Fruit fly (Drosophila melanogaster): ENCODE measurements around the gene CG7900.

Gene CG7900

DNA sequence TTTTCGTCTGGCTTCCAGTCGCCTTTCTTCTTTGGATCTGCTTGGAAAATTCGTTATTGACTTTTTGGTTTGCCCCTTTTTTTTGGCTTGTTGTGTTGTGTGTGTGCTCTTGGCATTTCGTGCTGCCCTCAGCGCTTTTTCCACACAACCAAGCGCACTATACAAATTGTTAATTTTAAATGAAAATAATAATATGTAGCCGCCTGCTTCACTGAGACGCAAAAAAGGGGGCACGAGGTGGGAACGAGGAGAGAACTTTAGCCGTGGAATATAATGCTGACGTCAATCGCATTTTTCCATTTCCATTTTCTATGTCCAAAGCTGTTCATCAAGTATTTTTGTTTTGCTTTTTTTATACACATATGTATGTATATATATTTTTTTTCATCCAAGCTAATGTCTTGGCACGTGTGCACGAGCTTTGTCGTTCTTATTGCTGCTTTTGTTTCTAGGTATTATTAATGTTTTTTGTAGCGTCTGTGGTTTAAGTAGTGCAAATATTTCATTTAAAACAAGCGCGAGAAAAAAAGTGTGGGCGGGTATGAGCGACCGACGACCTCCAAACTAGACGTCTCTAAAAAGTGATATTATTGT, 18.0 kb downstream of the CG7900 start (continued):
- TF ChIP-seq bab2 (GFP tag; optimal IDR thresholded peaks at IDR 0.05) = no peak
- TF ChIP-seq CG30020 (tag; optimal IDR thresholded peaks at IDR 0.05) = no peak
- TF ChIP-seq h (optimal IDR thresholded peaks at IDR 0.05) = no peak
- no peak for TF ChIP-seq tna (GFP tag; IDR thresholded peaks at IDR 0.05; ENCODE audit: partially characterized antibody)
- no peak for TF ChIP-seq CrebB (tag; optimal IDR thresholded peaks at IDR 0.05)
- no peak for TF ChIP-seq dmrt99B (tag; optimal IDR thresholded peaks at IDR 0.05)
- no peak for TF ChIP-seq Sox100B (GFP tag; optimal IDR thresholded peaks at IDR 0.05)
- no peak for TF ChIP-seq CG6254 (GFP tag; optimal IDR thresholded peaks at IDR 0.05)
- TF ChIP-seq shn (GFP tag; optimal IDR thresholded peaks at IDR 0.05) = no peak
- no peak for TF ChIP-seq Camta (GFP tag; optimal IDR thresholded peaks at IDR 0.05)
- TF ChIP-seq abd-A (tag; optimal IDR thresholded peaks at IDR 0.05) = peak; percentile 39
- TF ChIP-seq CG6854 (GFP tag; optimal IDR thresholded peaks at IDR 0.05) = no peak
- 0 out of 3 replicates have a peak, but pooled peaks have one; percentile 37 for TF ChIP-seq sr (GFP tag; IDR thresholded peaks at IDR 0.05)
- TF ChIP-seq cwo (GFP tag; optimal IDR thresholded peaks at IDR 0.05) = peak; percentile 92
- TF ChIP-seq row (GFP tag; IDR thresholded peaks at IDR 0.05) = no peak
- no peak for TF ChIP-seq usp (GFP tag; optimal IDR thresholded peaks at IDR 0.05)
- TF ChIP-seq Opbp (GFP tag; IDR thresholded peaks at IDR 0.05; ENCODE audit: partially characterized antibody) = no peak
- no peak for TF ChIP-seq HLH54F (GFP tag; optimal IDR thresholded peaks at IDR 0.05)
- no peak for TF ChIP-seq klu (GFP tag; IDR thresholded peaks at IDR 0.05)
- no peak for TF ChIP-seq MBD-R2 (GFP tag; IDR thresholded peaks at IDR 0.05)
- TF ChIP-seq sens-2 (GFP tag; IDR thresholded peaks at IDR 0.05) = no peak
- 0 out of 2 replicates have a peak, but pooled peaks have one; percentile 13 for TF ChIP-seq sob (GFP tag; IDR thresholded peaks at IDR 0.05)
- TF ChIP-seq CG17912 (GFP tag; optimal IDR thresholded peaks at IDR 0.05) = no peak
- TF ChIP-seq sd (tag; optimal IDR thresholded peaks at IDR 0.05) = peak; percentile 90
- no peak for TF ChIP-seq gsb (GFP tag; IDR thresholded peaks at IDR 0.05)
- TF ChIP-seq ranshi (GFP tag; IDR thresholded peaks at IDR 0.05) = no peak
- no peak for TF ChIP-seq p53 (GFP tag; optimal IDR thresholded peaks at IDR 0.05)
- TF ChIP-seq Xrp1 (GFP tag; IDR thresholded peaks at IDR 0.05) = no peak
- no peak for TF ChIP-seq psq (GFP tag; optimal IDR thresholded peaks at IDR 0.05)
- TF ChIP-seq CG6175 (GFP tag; IDR thresholded peaks at IDR 0.05) = no peak
- TF ChIP-seq pzg (GFP tag; optimal IDR thresholded peaks at IDR 0.05) = no peak
- no peak for TF ChIP-seq CG10267 (tag; optimal IDR thresholded peaks at IDR 0.05)
- no peak for TF ChIP-seq Hmx (GFP tag; optimal IDR thresholded peaks at IDR 0.05)
- TF ChIP-seq Med (GFP tag) = peak; percentile 59
- TF ChIP-seq Bdp1 (GFP tag; optimal IDR thresholded peaks at IDR 0.05) = no peak
- no peak for TF ChIP-seq TFAM (GFP tag; optimal IDR thresholded peaks at IDR 0.05)
- TF ChIP-seq Hr3 (GFP tag; optimal IDR thresholded peaks at IDR 0.05) = no peak
- no peak for TF ChIP-seq CG31441 (GFP tag; IDR thresholded peaks at IDR 0.05)
- TF ChIP-seq C15 (GFP tag; IDR thresholded peaks at IDR 0.05) = no peak
- TF ChIP-seq CTCF (GFP tag; optimal IDR thresholded peaks at IDR 0.05) = no peak
- TF ChIP-seq Poxn (GFP tag; IDR thresholded peaks at IDR 0.05) = no peak
- no peak for TF ChIP-seq Hr39 (optimal IDR thresholded peaks at IDR 0.05)
- no peak for TF ChIP-seq CG14667 (GFP tag; IDR thresholded peaks at IDR 0.05)
- TF ChIP-seq CG32772 (GFP tag; IDR thresholded peaks at IDR 0.05) = no peak
- TF ChIP-seq scrt (GFP tag; optimal IDR thresholded peaks at IDR 0.05) = no peak
- TF ChIP-seq CG42726 (GFP tag; IDR thresholded peaks at IDR 0.05; ENCODE audit: partially characterized antibody) = no peak
- TF ChIP-seq eyg (GFP tag; optimal IDR thresholded peaks at IDR 0.05) = no peak
- TF ChIP-seq eve (GFP tag; optimal IDR thresholded peaks at IDR 0.05) = peak in 1 of 2 experiments; percentile 4
- TF ChIP-seq stwl (tag; optimal IDR thresholded peaks at IDR 0.05) = no peak
- TF ChIP-seq repo (GFP tag; optimal IDR thresholded peaks at IDR 0.05) = no peak
- TF ChIP-seq Atf-2 (GFP tag; optimal IDR thresholded peaks at IDR 0.05) = no peak
- TF ChIP-seq sens (GFP tag) = peak; percentile 61
- TF ChIP-seq ase (GFP tag; IDR thresholded peaks at IDR 0.05) = no peak
- TF ChIP-seq al (GFP tag; IDR thresholded peaks at IDR 0.05) = no peak

Data from whole organism, embryonic.